Worm (Caenorhabditis elegans) whole organism, dauer: ENCODE results near the gene Y38F1A.1.

Experiments
- unc-62 ChIP-seq: sonication (generic microtip); optimal IDR thresholded peaks from 2 replicates; lab custom pipeline; 2017; ENCODE audit warnings: missing biosample characterization, missing genetic modification reagents, missing genetic modification characterization

Gene Y38F1A.1

DNA sequence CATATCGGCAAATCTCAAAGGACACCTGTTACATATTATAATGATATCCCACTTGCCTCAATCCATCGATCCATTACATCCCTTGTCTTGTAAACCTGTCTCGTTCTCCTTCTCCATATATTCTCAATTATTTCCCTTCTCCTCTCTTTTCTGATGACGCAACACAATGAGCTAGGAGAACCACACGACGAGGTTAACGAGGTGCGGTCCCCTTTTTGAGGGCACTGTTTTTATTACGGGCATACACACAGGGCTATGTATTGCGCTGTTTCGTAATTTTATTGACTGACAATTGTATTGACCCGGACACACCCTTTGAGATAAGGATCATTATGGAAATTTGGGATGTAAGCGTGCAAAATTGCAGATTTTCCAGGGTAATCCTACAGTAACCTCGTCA is 24.1 kb upstream of the Y38F1A.1 start:
- TF ChIP-seq unc-62 (GFP tag; lab: Kevin White, UChicago), result no peak

- no peak for TF ChIP-seq unc-62 (GFP tag; lab: Kevin White, UChicago)
These were observed 15.1 kb upstream of the Y38F1A.1 start, which contains the start of gene Y38F1A.4 for ce11 chrII:12969622-12970021. Gene Y38F1A.4 (minus strand): TSS chrII:12969722.

DNA sequence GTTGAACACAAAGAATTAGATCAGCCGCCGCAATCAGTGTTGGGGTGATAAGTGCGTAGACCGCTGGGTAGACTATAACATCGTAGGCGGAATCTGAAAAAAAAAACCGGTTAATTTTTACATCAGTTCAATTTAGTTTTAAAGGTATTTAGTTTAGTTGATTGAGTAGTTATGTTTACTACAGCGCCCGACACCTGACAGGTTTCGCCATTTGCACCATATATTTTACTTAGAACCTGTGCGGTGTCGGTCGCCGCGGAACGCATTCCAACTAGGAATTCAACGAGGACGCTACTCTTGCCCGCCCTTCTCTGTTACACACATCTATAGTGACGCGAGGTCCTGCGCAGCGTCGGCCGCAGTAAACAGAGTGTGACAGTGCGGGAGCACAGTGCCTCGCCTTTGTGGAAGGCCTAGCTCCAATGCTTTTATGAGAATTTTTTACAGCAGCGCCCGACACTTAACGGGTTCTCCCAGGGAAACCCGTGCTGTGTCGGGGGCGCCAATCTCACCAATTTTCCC is 13.9 kb upstream of the Y38F1A.1 start:
- no peak for TF ChIP-seq unc-62 (GFP tag; lab: Kevin White, UChicago)

DNA sequence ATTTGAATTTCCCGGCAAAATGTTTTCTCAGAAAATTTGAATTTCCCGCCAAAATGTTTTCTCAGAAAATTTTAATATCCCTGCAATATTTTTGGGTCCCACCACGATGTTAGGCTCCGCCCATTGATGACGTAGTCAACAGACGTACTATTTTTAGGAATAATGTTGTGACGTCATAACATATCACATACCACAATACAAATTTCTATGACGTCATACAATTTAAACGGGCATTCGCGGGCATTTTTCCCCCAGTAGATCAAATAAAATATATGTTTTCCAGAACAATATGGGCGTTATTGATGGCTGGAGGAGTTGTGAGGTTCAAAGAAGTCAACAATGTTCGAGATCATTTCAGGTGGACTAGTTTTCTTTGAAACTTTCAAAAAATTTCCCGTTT is 11.7 kb upstream of the Y38F1A.1 start:
- no peak for TF ChIP-seq unc-62 (GFP tag; lab: Kevin White, UChicago)

- no peak for TF ChIP-seq unc-62 (GFP tag; lab: Kevin White, UChicago)
These were observed 11.0 kb upstream of the Y38F1A.1 start for ce11 chrII:12965589-12965988.

DNA sequence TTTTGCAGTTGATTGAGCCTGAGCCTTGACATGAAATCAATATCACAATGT is 10.8 kb upstream of the Y38F1A.1 start, which contains the start of gene ptr-18:
Gene ptr-18 (plus strand): TSS at position 9 of the 51 bp plus-strand sequence.
- no peak for TF ChIP-seq unc-62 (GFP tag; lab: Kevin White, UChicago)

- no peak for TF ChIP-seq unc-62 (GFP tag; lab: Kevin White, UChicago)
These were observed 10.6 kb upstream of the Y38F1A.1 start for ce11 chrII:12965138-12965537.

DNA sequence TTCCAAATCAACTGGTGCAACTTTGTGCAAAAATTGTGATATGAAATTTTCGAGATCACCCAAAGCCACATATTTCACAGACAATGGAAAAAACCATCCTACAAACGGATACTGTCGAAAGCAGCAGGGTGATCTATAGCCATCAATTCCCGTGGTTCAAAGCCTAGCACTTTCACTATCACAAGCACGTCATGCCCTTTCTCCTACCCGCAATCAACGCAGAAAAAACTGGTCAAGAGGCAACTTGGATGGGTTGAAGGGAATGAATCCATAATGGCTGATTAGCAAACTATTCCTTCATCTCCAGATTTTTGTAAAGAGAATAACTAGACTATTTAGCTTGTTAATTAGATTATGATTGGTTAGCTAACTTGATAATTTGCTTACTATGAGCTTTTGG is 7.2 kb upstream of the Y38F1A.1 start:
- TF ChIP-seq unc-62 (GFP tag; lab: Kevin White, UChicago), result no peak

DNA sequence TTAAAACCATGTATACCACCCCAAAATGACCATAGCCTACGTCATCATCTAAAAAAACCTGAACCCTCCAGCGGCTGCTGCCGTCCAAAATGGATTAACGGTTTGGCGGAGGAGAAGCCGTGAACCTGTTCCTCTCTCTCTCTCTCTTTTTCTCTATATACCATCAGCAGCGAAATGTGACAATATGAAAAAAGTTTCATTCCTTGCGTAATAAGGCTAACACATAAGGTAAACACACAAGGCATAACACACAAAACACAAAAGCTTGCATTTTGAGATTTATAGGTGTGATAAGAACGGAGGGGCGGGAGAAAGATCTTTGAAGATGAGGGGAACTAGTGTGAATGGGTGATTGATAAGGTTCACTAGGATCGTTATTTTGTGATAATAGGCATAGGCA is 6.7 kb upstream of the Y38F1A.1 start:
- no peak for TF ChIP-seq unc-62 (GFP tag; lab: Kevin White, UChicago)

- TF ChIP-seq unc-62 (GFP tag; lab: Kevin White, UChicago), result no peak
These were observed 5.6 kb upstream of the Y38F1A.1 start for ce11 chrII:12960206-12960605.

ce11 chrII:12953297-12953696 is 1.3 kb downstream of the Y38F1A.1 start:
- TF ChIP-seq unc-62 (GFP tag; lab: Kevin White, UChicago), result no peak

- no peak for TF ChIP-seq unc-62 (GFP tag; lab: Kevin White, UChicago)
These were observed 6.4 kb downstream of the Y38F1A.1 start, which contains the start of gene F58G1.7 for ce11 chrII:12948158-12948557. Gene F58G1.7 (minus strand): TSS chrII:12948258.

- TF ChIP-seq unc-62 (GFP tag; lab: Kevin White, UChicago), result no peak
These were observed 9.9 kb downstream of the Y38F1A.1 start for ce11 chrII:12944587-12945126.

DNA sequence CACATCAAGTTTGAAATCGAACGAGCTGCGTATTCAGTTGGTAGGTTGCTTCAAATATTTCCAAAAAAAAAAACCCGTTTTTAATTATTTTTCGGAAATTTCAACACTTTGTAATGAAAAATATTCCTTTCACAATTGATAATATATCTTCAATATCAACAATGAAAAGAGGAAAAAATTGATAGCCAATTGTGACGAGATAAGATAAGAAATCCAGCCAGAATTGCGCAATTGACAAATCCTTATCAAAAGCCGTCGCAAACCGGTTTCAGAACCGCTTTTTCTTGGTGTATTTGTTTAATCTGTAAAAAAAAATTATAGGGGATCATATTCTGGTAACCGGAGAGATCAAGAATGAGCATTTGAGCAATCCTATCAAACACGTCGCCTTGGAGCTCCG is 12.1 kb downstream of the Y38F1A.1 start:
- no peak for TF ChIP-seq unc-62 (GFP tag; lab: Kevin White, UChicago)

- no peak for TF ChIP-seq unc-62 (GFP tag; lab: Kevin White, UChicago)
These were observed 14.8 kb downstream of the Y38F1A.1 start, which contains the start of gene arrd-10 for ce11 chrII:12939801-12940200. Gene arrd-10 (plus strand): TSS chrII:12940101.

DNA sequence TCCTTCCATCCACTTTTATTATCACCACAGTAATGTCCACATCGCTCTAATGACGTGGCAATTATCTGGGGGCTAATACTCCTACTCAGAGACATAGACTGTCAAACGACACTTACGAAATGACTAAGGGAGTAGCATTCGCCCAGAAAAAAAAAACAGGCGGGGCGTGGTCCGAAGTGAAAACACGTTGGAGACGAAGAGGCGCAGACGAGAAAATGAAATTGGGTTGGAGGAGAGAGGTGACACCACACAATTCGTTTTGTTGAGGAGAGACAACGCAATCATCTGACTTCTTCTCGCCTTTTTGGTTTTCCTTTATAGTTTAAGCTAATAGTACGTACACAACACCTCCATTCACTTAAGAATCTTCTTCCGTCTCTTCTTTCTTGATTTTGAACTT is 15.4 kb downstream of the Y38F1A.1 start:
- TF ChIP-seq unc-62 (GFP tag; lab: Kevin White, UChicago), result no peak

DNA sequence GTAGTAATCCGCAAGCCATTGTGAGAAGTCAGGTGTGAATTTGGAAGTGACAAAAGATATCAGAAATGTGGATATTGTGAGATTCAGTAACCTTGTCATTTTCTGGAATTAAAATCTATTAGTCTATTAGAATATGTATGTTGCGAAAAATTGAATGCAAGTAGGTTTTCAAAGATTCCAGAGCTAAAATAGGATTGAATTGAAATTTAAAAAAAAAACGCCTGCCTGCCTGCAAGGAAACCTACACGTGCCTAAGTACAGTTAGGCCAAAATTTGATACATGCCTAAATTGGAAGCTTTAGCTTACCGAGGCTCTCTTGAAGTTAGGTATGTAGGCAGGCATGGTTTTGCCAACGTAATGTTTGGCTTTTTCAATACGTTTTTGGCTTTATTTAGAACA is 19.3 kb downstream of the Y38F1A.1 start, which contains the start of gene lips-9:
Gene lips-9 (minus strand): TSS at position 101 of the 400 bp plus-strand sequence.
- TF ChIP-seq unc-62 (GFP tag; lab: Kevin White, UChicago), result no peak

DNA sequence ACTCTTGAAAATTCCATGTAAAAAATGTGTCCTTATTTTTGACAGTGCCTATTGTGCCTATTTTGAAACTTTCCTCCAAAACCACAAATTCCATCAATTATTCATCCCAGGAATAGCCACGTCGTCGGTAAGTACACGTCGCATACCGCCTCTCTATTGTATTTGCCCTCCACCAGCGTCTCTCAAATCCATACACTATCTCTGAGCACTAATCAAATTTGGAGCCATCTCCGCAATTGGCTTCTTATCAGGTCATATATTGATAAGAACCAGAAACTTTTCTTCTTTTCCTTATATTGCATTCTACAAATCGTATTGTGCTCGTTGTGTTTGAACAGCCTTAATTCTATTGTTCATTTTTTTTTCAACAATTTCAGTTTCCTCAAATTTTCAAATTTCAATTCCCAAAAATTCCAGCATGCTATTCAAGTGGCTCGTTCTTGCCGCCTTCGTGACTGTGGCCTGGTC is 23.1 kb downstream of the Y38F1A.1 start, which contains the start of gene dct-18:
Gene dct-18 (plus strand): TSS at position 418 of the 468 bp plus-strand sequence.
- TF ChIP-seq unc-62 (GFP tag; lab: Kevin White, UChicago), result no peak
